Worm (Caenorhabditis elegans) whole organism, L2 larva: Measurements from ENCODE around the gene clc-25.

Source experiments
- C34F6.9 ChIP-seq: fragments of 150-350 bp; optimal IDR thresholded peaks from 2 replicates; lab custom pipeline; 2014; ENCODE audit warnings: missing biosample characterization, missing genetic modification characterization
- R02D3.7 ChIP-seq: fragments of 150-350 bp; optimal IDR thresholded peaks from 2 replicates; lab custom pipeline; 2014; ENCODE audit warnings: missing biosample characterization, missing genetic modification characterization
- Y55F3AM.14 ChIP-seq: fragments of 200-800 bp; sonication (Bioruptor generic); optimal IDR thresholded peaks from 2 replicates; lab custom pipeline; 2018; ENCODE audit warnings: mild to moderate bottlenecking, missing genetic modification characterization, missing compliant biosample characterization
- ZK546.5 ChIP-seq: sonication (generic microtip); optimal IDR thresholded peaks from 2 replicates; lab custom pipeline; 2017; ENCODE audit warnings: missing biosample characterization, missing genetic modification characterization
- alr-1 ChIP-seq: fragments of 150-350 bp; optimal IDR thresholded peaks from 2 replicates; lab custom pipeline; 2014; ENCODE audit warnings: missing biosample characterization, missing genetic modification characterization
- aly-2 ChIP-seq: fragments of 150-350 bp; optimal IDR thresholded peaks from 2 replicates; lab custom pipeline; 2014; ENCODE audit warnings: missing biosample characterization, missing genetic modification characterization
- ceh-16 ChIP-seq: fragments of 150-350 bp; optimal IDR thresholded peaks from 2 replicates; lab custom pipeline; 2014; ENCODE audit warnings: missing biosample characterization, missing genetic modification characterization
- ceh-82 ChIP-seq: fragments of 150-350 bp; optimal IDR thresholded peaks from 2 replicates; lab custom pipeline; 2014; ENCODE audit warnings: missing biosample characterization, missing genetic modification characterization
- crh-2 ChIP-seq: sonication (generic microtip); optimal IDR thresholded peaks from 2 replicates; lab custom pipeline; 2017; ENCODE audit warnings: missing biosample characterization, missing genetic modification characterization
- egl-27 ChIP-seq: sonication (generic microtip); optimal IDR thresholded peaks from 3 replicates; lab custom pipeline; 2017; ENCODE audit warnings: missing biosample characterization, missing genetic modification reagents, missing genetic modification characterization
- elt-1 ChIP-seq: fragments of 150-350 bp; optimal IDR thresholded peaks from 2 replicates; lab custom pipeline; 2014; ENCODE audit warnings: missing biosample characterization, missing genetic modification characterization
- elt-3 ChIP-seq: sonication (generic microtip); optimal IDR thresholded peaks from 2 replicates; lab custom pipeline; 2017; ENCODE audit warnings: missing biosample characterization, missing genetic modification characterization
- fos-1 ChIP-seq: fragments of 150-350 bp; optimal IDR thresholded peaks from 2 replicates; lab custom pipeline; 2014; ENCODE audit warnings: missing biosample characterization, missing genetic modification characterization
- gmeb-1 ChIP-seq: fragments of 150-350 bp; optimal IDR thresholded peaks from 2 replicates; lab custom pipeline; 2014; ENCODE audit warnings: missing biosample characterization, missing genetic modification characterization
- lin-11 ChIP-seq: fragments of 150-350 bp; sonication (generic microtip); optimal IDR thresholded peaks from 2 replicates; lab custom pipeline; 2014; ENCODE audit warnings: missing biosample characterization, missing genetic modification characterization, inconsistent platforms, mixed read lengths
- lin-39 ChIP-seq: fragments of 150-350 bp; optimal IDR thresholded peaks from 2 replicates; lab custom pipeline; 2014; ENCODE audit warnings: missing biosample characterization, missing genetic modification reagents, missing genetic modification characterization
- lsy-2 ChIP-seq, 2 experiments: fragments of 150-350 bp in 1 of 2; sonication (generic microtip) in 1 of 2; optimal IDR thresholded peaks; 2 replicates each; lab custom pipeline; 2014 to 2017; ENCODE audit warnings: missing biosample characterization in 2 of 2, missing genetic modification characterization in 2 of 2
- mbf-1 ChIP-seq: sonication (generic microtip); optimal IDR thresholded peaks from 2 replicates; lab custom pipeline; 2017; ENCODE audit warnings: missing biosample characterization, missing genetic modification characterization
- nhr-10 ChIP-seq: sonication (generic microtip); optimal IDR thresholded peaks from 2 replicates; lab custom pipeline; 2017; ENCODE audit warnings: missing biosample characterization, missing genetic modification characterization
- nhr-11 ChIP-seq: fragments of 150-350 bp; optimal IDR thresholded peaks from 2 replicates; lab custom pipeline; 2014; ENCODE audit warnings: missing biosample characterization, missing genetic modification characterization
- nhr-12 ChIP-seq: fragments of 150-350 bp; optimal IDR thresholded peaks from 2 replicates; lab custom pipeline; 2014; ENCODE audit warnings: missing biosample characterization, missing genetic modification characterization
- nhr-129 ChIP-seq: fragments of 150-350 bp; optimal IDR thresholded peaks from 2 replicates; lab custom pipeline; 2014; ENCODE audit warnings: missing biosample characterization, missing genetic modification characterization
- nhr-23 ChIP-seq: fragments of 150-350 bp; optimal IDR thresholded peaks from 2 replicates; lab custom pipeline; 2014; ENCODE audit warnings: missing biosample characterization, missing genetic modification reagents, missing genetic modification characterization
- nhr-237 ChIP-seq: fragments of 150-350 bp; optimal IDR thresholded peaks from 2 replicates; lab custom pipeline; 2014; ENCODE audit warnings: missing biosample characterization, missing genetic modification characterization
- nhr-25 ChIP-seq: fragments of 150-350 bp; sonication (generic microtip); optimal IDR thresholded peaks from 3 replicates; lab custom pipeline; 2014; ENCODE audit warnings: missing biosample characterization, missing genetic modification characterization
- nhr-6 ChIP-seq: fragments of 150-350 bp; optimal IDR thresholded peaks from 2 replicates; lab custom pipeline; 2014; ENCODE audit warnings: missing biosample characterization, missing genetic modification characterization
- peb-1 ChIP-seq: fragments of 150-350 bp; optimal IDR thresholded peaks from 2 replicates; lab custom pipeline; 2014; ENCODE audit warnings: missing biosample characterization, missing genetic modification characterization
- sem-4 ChIP-seq: fragments of 150-350 bp; optimal IDR thresholded peaks from 2 replicates; lab custom pipeline; 2014; ENCODE audit warnings: missing biosample characterization, missing genetic modification reagents, missing genetic modification characterization
- skn-1 ChIP-seq: sonication (generic microtip); optimal IDR thresholded peaks from 2 replicates; lab custom pipeline; 2017; ENCODE audit warnings: missing biosample characterization, missing genetic modification characterization
- sma-9 ChIP-seq, 2 experiments: fragments of 150-350 bp in 1 of 2; sonication (generic microtip) in 1 of 2; optimal IDR thresholded peaks; 2 replicates each; lab custom pipeline; 2014 to 2016; ENCODE audit warnings: missing genetic modification characterization in 2 of 2, mild to moderate bottlenecking in 1 of 2, missing biosample characterization in 1 of 2, missing compliant biosample characterization in 1 of 2, missing genetic modification reagents in 1 of 2, moderate library complexity in 1 of 2
- snpc-4 ChIP-seq: fragments of 150-350 bp; optimal IDR thresholded peaks from 2 replicates; lab custom pipeline; 2014; ENCODE audit warnings: missing biosample characterization, missing genetic modification characterization
- unc-62 ChIP-seq: fragments of 150-350 bp; optimal IDR thresholded peaks from 2 replicates; lab custom pipeline; 2014; ENCODE audit warnings: missing biosample characterization, missing genetic modification reagents, missing genetic modification characterization
- ztf-11 ChIP-seq: sonication (generic microtip); optimal IDR thresholded peaks from 2 replicates; lab custom pipeline; 2017; ENCODE audit warnings: missing biosample characterization, missing genetic modification characterization
- ztf-4 ChIP-seq: fragments of 150-350 bp; optimal IDR thresholded peaks from 2 replicates; lab custom pipeline; 2014; ENCODE audit warnings: missing biosample characterization, missing genetic modification characterization

The clc-25 gene

ce11 chrIII:996564-996963 is 29.6 kb downstream of the clc-25 start:
- TF ChIP-seq lin-11 (tag; lab: Kevin White, UChicago) (no peak), lin-39 (tag; lab: Kevin White, UChicago) (no peak), ceh-16 (tag; lab: Kevin White, UChicago) (no peak), nhr-11 (tag; lab: Kevin White, UChicago) (no peak), Y55F3AM.14 (GFP tag; lab: Kevin White, UChicago) (no peak), ztf-11 (tag; lab: Kevin White, UChicago) (no peak), R02D3.7 (tag; lab: Kevin White, UChicago) (no peak), C34F6.9 (tag; lab: Kevin White, UChicago) (no peak), nhr-25 (tag; lab: Kevin White, UChicago) (no peak)
- TF ChIP-seq, all 48 proteins: peak for 0

- no peak for TF ChIP-seq nhr-12 (tag; lab: Kevin White, UChicago)
- no peak for TF ChIP-seq nhr-25 (tag; lab: Kevin White, UChicago)
- no peak for TF ChIP-seq egl-27 (tag; lab: Kevin White, UChicago)
- no peak for TF ChIP-seq skn-1 (tag; lab: Kevin White, UChicago)
- TF ChIP-seq mbf-1 (tag; lab: Kevin White, UChicago), result no peak
- no peak for TF ChIP-seq fos-1 (tag; lab: Kevin White, UChicago)
- no peak for TF ChIP-seq nhr-129
- no peak for TF ChIP-seq elt-3 (tag; lab: Kevin White, UChicago)
- TF ChIP-seq lsy-2 (tag; optimal IDR thresholded peaks at IDR 0.05; lab: Kevin White, UChicago), result no peak
These were observed 34.6 kb downstream of the clc-25 start, which contains the start of gene trp-2 for ce11 chrIII:991581-991980. Gene trp-2 (plus strand): TSS chrIII:991881.

ce11 chrIII:989558-989957 is 36.6 kb downstream of the clc-25 start:
- TF ChIP-seq skn-1 (tag; lab: Kevin White, UChicago) (no peak), R02D3.7 (tag; lab: Kevin White, UChicago) (no peak), nhr-25 (tag; lab: Kevin White, UChicago) (no peak), nhr-129 (no peak), mbf-1 (tag; lab: Kevin White, UChicago) (no peak), fos-1 (tag; lab: Kevin White, UChicago) (no peak), unc-62 (GFP tag; lab: Kevin White, UChicago) (no peak), alr-1 (tag; lab: Kevin White, UChicago) (no peak), nhr-12 (tag; lab: Kevin White, UChicago) (no peak), lin-39 (tag; lab: Kevin White, UChicago) (no peak), crh-2 (tag; lab: Kevin White, UChicago) (no peak), sem-4 (tag; lab: Kevin White, UChicago) (no peak), nhr-23 (tag; lab: Kevin White, UChicago) (no peak), elt-1 (no peak), lsy-2 (tag; optimal IDR thresholded peaks at IDR 0.05; lab: Kevin White, UChicago) (no peak), aly-2 (tag; lab: Kevin White, UChicago) (no peak)

ce11 chrIII:982961-983360 is 43.2 kb downstream of the clc-25 start, which contains the start of gene tbc-10:
Gene tbc-10 (plus strand): TSS chrIII:983261.
- no peak for TF ChIP-seq Y55F3AM.14 (GFP tag; lab: Kevin White, UChicago)
- TF ChIP-seq gmeb-1 (tag; lab: Kevin White, UChicago), result no peak
- TF ChIP-seq nhr-6 (tag; lab: Kevin White, UChicago), result no peak
- no peak for TF ChIP-seq ZK546.5 (tag; lab: Kevin White, UChicago)
- TF ChIP-seq nhr-237 (tag; lab: Kevin White, UChicago), result no peak
- no peak for TF ChIP-seq ceh-82
- TF ChIP-seq snpc-4 (tag; lab: Kevin White, UChicago), result no peak
- no peak for TF ChIP-seq nhr-12 (tag; lab: Kevin White, UChicago)
- no peak for TF ChIP-seq nhr-11 (tag; lab: Kevin White, UChicago)
- no peak for TF ChIP-seq ztf-4 (tag; lab: Kevin White, UChicago)
- TF ChIP-seq sma-9 (GFP tag; optimal IDR thresholded peaks at IDR 0.05; lab: Kevin White, UChicago), result no peak
- TF ChIP-seq sma-9 (tag; optimal IDR thresholded peaks at IDR 0.05; lab: Kevin White, UChicago), result no peak
- no peak for TF ChIP-seq crh-2 (tag; lab: Kevin White, UChicago)
- no peak for TF ChIP-seq R02D3.7 (tag; lab: Kevin White, UChicago)
- no peak for TF ChIP-seq nhr-10 (tag; lab: Kevin White, UChicago)
- TF ChIP-seq lin-39 (tag; lab: Kevin White, UChicago), result no peak
- TF ChIP-seq peb-1 (tag; lab: Kevin White, UChicago), result no peak
- TF ChIP-seq, all 48 proteins: peak for 0
